Worm (Caenorhabditis elegans): ENCODE data around the gene unc-26.
A peak's percentile ranks its signal among the peaks of the same experiment; 100 is the strongest.

unc-26 gene

DNA sequence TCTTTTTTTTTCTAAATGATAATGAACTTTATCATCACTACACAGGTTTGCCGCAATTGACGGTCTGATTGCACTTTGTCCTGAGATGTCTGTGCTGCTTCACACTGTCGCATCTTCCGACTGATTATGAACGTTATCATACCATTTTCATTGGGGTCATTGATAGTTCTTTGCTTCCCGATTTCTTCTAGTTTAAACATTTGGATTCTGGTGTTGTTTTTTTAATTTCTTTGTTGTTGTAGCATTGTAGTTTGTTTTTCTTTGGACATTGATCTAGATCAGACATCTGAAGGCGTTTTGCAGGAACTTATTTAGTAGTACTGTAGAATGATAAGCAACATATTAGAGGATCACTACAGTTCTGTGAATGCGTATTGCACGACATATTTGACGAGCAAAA is 46.5 kb upstream of the unc-26 start (continued):
- no peak for TF ChIP-seq ceh-16 (tag; optimal IDR thresholded peaks at IDR 0.05)
- TF ChIP-seq zag-1 (tag; optimal IDR thresholded peaks at IDR 0.05) = no peak
- TF ChIP-seq ceh-9 (tag; optimal IDR thresholded peaks at IDR 0.05) = no peak
- TF ChIP-seq tbx-2 (tag; optimal IDR thresholded peaks at IDR 0.05) = no peak
- peak; percentile 33 for TF ChIP-seq skn-1 (tag; optimal IDR thresholded peaks at IDR 0.05)
- peak; percentile 57 for TF ChIP-seq fos-1 (tag; optimal IDR thresholded peaks at IDR 0.05)

DNA sequence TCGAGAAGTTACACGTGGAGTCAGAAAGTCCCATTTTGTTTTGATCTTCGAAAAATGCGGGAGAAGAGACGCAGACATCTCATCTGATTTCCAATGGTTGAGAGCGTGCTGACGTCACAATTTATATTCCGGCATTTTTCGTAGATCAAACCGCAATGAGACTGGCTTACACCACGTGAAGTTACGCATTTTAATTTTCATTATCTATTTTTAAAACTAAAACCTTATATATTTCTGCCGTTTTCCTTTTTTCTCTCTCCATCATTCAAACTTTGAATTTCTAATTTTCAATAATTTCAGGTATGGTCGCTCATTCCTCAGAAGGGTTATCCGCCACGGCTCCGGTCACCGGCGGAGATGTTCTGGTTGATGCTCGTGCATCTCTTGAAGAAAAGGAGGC is 43.0 kb upstream of the unc-26 start, which contains the start of gene fat-1:
TSS of gene fat-1 (plus strand) at position 301 of the 400 bp plus-strand sequence.
- TF ChIP-seq lin-15B (tag; optimal IDR thresholded peaks at IDR 0.05) = no peak
- TF ChIP-seq nhr-77 (tag; optimal IDR thresholded peaks at IDR 0.05) = no peak

DNA sequence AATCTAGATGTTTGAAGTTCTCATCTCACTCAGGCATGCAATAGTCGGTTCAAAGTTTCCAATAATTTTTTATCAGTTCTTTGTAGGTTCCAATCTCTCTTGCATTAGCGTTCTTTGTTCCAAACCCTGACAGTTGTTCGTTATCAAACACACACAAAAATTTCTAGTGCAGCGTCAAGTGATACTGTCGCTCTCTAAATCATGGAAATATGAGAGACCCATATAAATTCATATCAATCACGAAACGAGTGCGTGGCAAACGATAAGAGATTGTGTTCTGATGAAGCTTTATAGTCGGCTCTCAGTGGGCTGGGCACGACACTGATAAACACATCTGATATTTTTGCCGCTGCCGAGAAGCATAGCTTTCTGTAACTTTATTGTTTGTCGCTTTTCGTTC is 41.9 kb upstream of the unc-26 start:
- TF ChIP-seq R02D3.7 (tag; optimal IDR thresholded peaks at IDR 0.05) (no peak), hmg-11 (tag; optimal IDR thresholded peaks at IDR 0.05) (peak; percentile 15), ceh-9 (tag; optimal IDR thresholded peaks at IDR 0.05) (no peak), nhr-67 (tag; optimal IDR thresholded peaks at IDR 0.05) (no peak), nhr-28 (tag; optimal IDR thresholded peaks at IDR 0.05) (no peak), nhr-237 (tag; optimal IDR thresholded peaks at IDR 0.05) (no peak), unc-62 (GFP tag; optimal IDR thresholded peaks at IDR 0.05) (no peak), ztf-4 (tag; optimal IDR thresholded peaks at IDR 0.05) (no peak), tbx-2 (tag; optimal IDR thresholded peaks at IDR 0.05) (no peak), fos-1 (tag; optimal IDR thresholded peaks at IDR 0.05) (no peak), snpc-4 (tag; optimal IDR thresholded peaks at IDR 0.05) (no peak), pha-4 (tag; optimal IDR thresholded peaks at IDR 0.05) (no peak), nhr-12 (tag; optimal IDR thresholded peaks at IDR 0.05) (no peak), elt-1 (tag; optimal IDR thresholded peaks at IDR 0.05) (no peak), ama-1 (optimal IDR thresholded peaks at IDR 0.05) (no peak), egl-5 (tag; optimal IDR thresholded peaks at IDR 0.05) (no peak), nhr-77 (tag; optimal IDR thresholded peaks at IDR 0.05) (no peak), nhr-23 (tag; optimal IDR thresholded peaks at IDR 0.05) (no peak), fkh-10 (GFP tag; optimal IDR thresholded peaks at IDR 0.05) (no peak), ceh-28 (tag; optimal IDR thresholded peaks at IDR 0.05) (no peak), mdl-1 (tag; optimal IDR thresholded peaks at IDR 0.05) (peak; percentile 3), zag-1 (tag; optimal IDR thresholded peaks at IDR 0.05) (no peak), ztf-11 (tag; optimal IDR thresholded peaks at IDR 0.05) (no peak), nhr-76 (tag; optimal IDR thresholded peaks at IDR 0.05) (no peak), lin-15B (tag; optimal IDR thresholded peaks at IDR 0.05) (no peak), mml-1 (tag; optimal IDR thresholded peaks at IDR 0.05) (no peak), jun-1 (tag; optimal IDR thresholded peaks at IDR 0.05) (peak; percentile 82), pqm-1 (tag; optimal IDR thresholded peaks at IDR 0.05) (peak; percentile 96), nhr-25 (tag; optimal IDR thresholded peaks at IDR 0.05) (no peak), elt-2 (tag; optimal IDR thresholded peaks at IDR 0.05) (peak; percentile 99), nhr-43 (tag; optimal IDR thresholded peaks at IDR 0.05; ENCODE audit: poor library complexity, severe bottlenecking) (peak; percentile 46), nfya-1 (tag; optimal IDR thresholded peaks at IDR 0.05; ENCODE audit: insufficient read depth) (no peak), elt-3 (tag; optimal IDR thresholded peaks at IDR 0.05) (peak in 1 of 3 experiments; percentile 46), ZK546.5 (tag; optimal IDR thresholded peaks at IDR 0.05) (no peak), egl-27 (tag; optimal IDR thresholded peaks at IDR 0.05) (no peak)

DNA sequence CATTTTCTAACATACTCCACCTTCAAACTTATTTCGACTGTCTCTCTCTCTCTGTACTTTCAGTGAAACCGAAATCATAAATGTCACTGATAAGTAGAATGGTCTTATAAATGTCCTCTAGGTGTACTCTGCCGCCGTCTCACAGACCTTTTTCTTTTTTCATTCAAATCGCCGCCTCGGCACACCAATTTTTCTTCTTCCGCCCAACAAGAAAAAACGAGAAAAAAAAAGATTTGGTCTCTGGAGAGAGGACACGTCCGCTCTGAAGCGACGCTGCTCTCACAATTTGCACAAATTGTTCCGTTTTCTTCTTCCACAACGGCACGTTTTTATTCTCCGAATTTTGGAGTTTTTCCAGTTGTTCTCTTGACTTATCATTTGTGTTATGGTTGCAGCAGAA is 40.8 kb upstream of the unc-26 start:
- peak; percentile 73 for TF ChIP-seq elt-2 (tag; optimal IDR thresholded peaks at IDR 0.05)
- no peak for TF ChIP-seq egl-5 (tag; optimal IDR thresholded peaks at IDR 0.05)
- TF ChIP-seq lin-39 (tag; optimal IDR thresholded peaks at IDR 0.05) = peak; percentile 44
- peak; percentile 36 for TF ChIP-seq nfya-1 (tag; optimal IDR thresholded peaks at IDR 0.05; ENCODE audit: insufficient read depth)
- TF ChIP-seq nhr-23 (tag; optimal IDR thresholded peaks at IDR 0.05) = no peak
- peak; percentile 52 for TF ChIP-seq hmg-11 (tag; optimal IDR thresholded peaks at IDR 0.05)

Data from whole organism, L3 larva.